Worm (Caenorhabditis elegans): ENCODE results near the gene ZK1010.10.

ce11 chrIII:12966895-12967294 lies 35.3 kb upstream of the ZK1010.10 start, which contains the start of gene ttm-1:
- no peak for TF ChIP-seq dao-5 (tag; optimal IDR thresholded peaks at IDR 0.05)
- TF ChIP-seq him-1 (tag; optimal IDR thresholded peaks at IDR 0.05) = no peak
